Fruit fly (Drosophila melanogaster) whole organism, wandering third instar larva: ENCODE measurements around the gene CG15814.

Source experiments
- Abd-B ChIP-seq: fragments of >200 bp; optimal IDR thresholded peaks from 2 replicates; lab custom pipeline; 2017; ENCODE audit warnings: missing biosample characterization, missing genetic modification characterization
- CG32264 ChIP-seq: fragments of 200-800 bp; sonication (Bioruptor generic); optimal IDR thresholded peaks from 2 replicates; lab custom pipeline; 2016; ENCODE audit warnings: missing biosample characterization, missing genetic modification characterization
- CrebA ChIP-seq: fragments of 200-800 bp; sonication (Bioruptor generic); optimal IDR thresholded peaks from 2 replicates; lab custom pipeline; 2016; ENCODE audit warnings: missing biosample characterization, mild to moderate bottlenecking, missing genetic modification characterization, borderline replicate concordance
- Dfd ChIP-seq: fragments of >200 bp; optimal IDR thresholded peaks from 2 replicates; lab custom pipeline; 2017; ENCODE audit warnings: missing biosample characterization, missing genetic modification characterization
- Dif ChIP-seq: fragments of 200-275, 200-300 bp; sonication (Bioruptor generic); optimal IDR thresholded peaks from 2 replicates; lab custom pipeline; 2018; ENCODE audit warnings: missing biosample characterization, missing genetic modification characterization; ENCODE audit not compliant: partially characterized antibody
- GATAd ChIP-seq: sonication (Bioruptor generic); optimal IDR thresholded peaks from 2 replicates; lab custom pipeline; 2016; ENCODE audit warnings: missing biosample characterization, missing genetic modification characterization
- HLH106 ChIP-seq: fragments of 200-800 bp; optimal IDR thresholded peaks from 3 replicates; lab custom pipeline; 2019; ENCODE audit warnings: missing biosample characterization, mild to moderate bottlenecking, missing genetic modification characterization, moderate library complexity
- Hnf4 ChIP-seq: fragments of 200-800 bp; sonication (Bioruptor generic); optimal IDR thresholded peaks from 2 replicates; lab custom pipeline; 2016; ENCODE audit warnings: missing biosample characterization, mild to moderate bottlenecking, missing genetic modification characterization
- Hr78 ChIP-seq: fragments of >200 bp; optimal IDR thresholded peaks from 2 replicates; lab custom pipeline; 2017; ENCODE audit warnings: missing biosample characterization, missing genetic modification characterization
- Hr83 ChIP-seq: fragments of 200-300 bp; sonication (Bioruptor generic); optimal IDR thresholded peaks from 2 replicates; lab custom pipeline; 2016; ENCODE audit warnings: missing biosample characterization, mild to moderate bottlenecking, missing genetic modification characterization, moderate library complexity; ENCODE audit not compliant: poor library complexity, severe bottlenecking
- Jra ChIP-seq: sonication (Bioruptor generic); optimal IDR thresholded peaks from 2 replicates; lab custom pipeline; 2016; ENCODE audit warnings: missing biosample characterization, missing genetic modification characterization
- Mio ChIP-seq: sonication (Bioruptor generic); optimal IDR thresholded peaks from 2 replicates; lab custom pipeline; 2016; ENCODE audit warnings: missing biosample characterization, missing genetic modification characterization
- Myc ChIP-seq: fragments of >200 bp; optimal IDR thresholded peaks from 2 replicates; lab custom pipeline; 2017
- N ChIP-seq: fragments of >200 bp; optimal IDR thresholded peaks from 2 replicates; lab custom pipeline; 2018; ENCODE audit warnings: missing biosample characterization, missing external identifiers, missing genetic modification characterization
- Rel ChIP-seq, 2 experiments: fragments of 200-800 bp; sonication (Bioruptor generic) in 1 of 2; optimal IDR thresholded peaks; 2 replicates in 1 of 2; 3 replicates in 1 of 2; lab custom pipeline; 2016 to 2019; ENCODE audit warnings: mild to moderate bottlenecking in 2 of 2, missing biosample characterization in 2 of 2, missing genetic modification characterization in 2 of 2, moderate library complexity in 1 of 2
- Sp1 ChIP-seq: fragments of 200-800 bp; sonication (Bioruptor generic); optimal IDR thresholded peaks from 3 replicates; lab custom pipeline; 2019; ENCODE audit warnings: missing biosample characterization, mild to moderate bottlenecking, missing genetic modification characterization, moderate library complexity
- br ChIP-seq: fragments of 200-800 bp; sonication (Bioruptor generic); optimal IDR thresholded peaks from 2 replicates; lab custom pipeline; 2016; ENCODE audit warnings: missing biosample characterization, missing genetic modification characterization
- brk ChIP-seq: fragments of 200-800 bp; sonication (Bioruptor generic); optimal IDR thresholded peaks from 2 replicates; lab custom pipeline; 2016; ENCODE audit warnings: missing biosample characterization, mild to moderate bottlenecking, missing genetic modification characterization
- dsf ChIP-seq: sonication (Bioruptor generic); optimal IDR thresholded peaks from 2 replicates; lab custom pipeline; 2016; ENCODE audit warnings: missing biosample characterization, missing genetic modification characterization, borderline replicate concordance
- ey ChIP-seq: fragments of 200-800 bp; sonication (Bioruptor generic); optimal IDR thresholded peaks from 2 replicates; lab custom pipeline; 2016; ENCODE audit warnings: missing biosample characterization, missing genetic modification characterization
- foxo ChIP-seq, 2 experiments: fragments of 200-800 bp; sonication (Bioruptor generic); optimal IDR thresholded peaks; 2 replicates in 1 of 2; 3 replicates in 1 of 2; lab custom pipeline; 2016 to 2017; ENCODE audit warnings: missing biosample characterization in 2 of 2, missing genetic modification characterization in 2 of 2
- fru ChIP-seq: fragments of 200-800 bp; sonication (Bioruptor generic); optimal IDR thresholded peaks from 3 replicates; lab custom pipeline; 2016; ENCODE audit warnings: missing biosample characterization, mild to moderate bottlenecking, missing genetic modification characterization
- h ChIP-seq: fragments of 200-800 bp; sonication (Bioruptor generic); optimal IDR thresholded peaks from 3 replicates; lab custom pipeline; 2016; ENCODE audit warnings: missing biosample characterization, mild to moderate bottlenecking, missing genetic modification characterization
- lola ChIP-seq: fragments of >200 bp; optimal IDR thresholded peaks from 2 replicates; lab custom pipeline; 2017; ENCODE audit warnings: missing biosample characterization, missing genetic modification characterization
- psq ChIP-seq: fragments of 200-800 bp; sonication (Bioruptor generic); optimal IDR thresholded peaks from 3 replicates; lab custom pipeline; 2017; ENCODE audit warnings: missing biosample characterization, mild to moderate bottlenecking, missing genetic modification characterization, moderate library complexity
- rgr ChIP-seq: fragments of 200-800 bp; sonication (Bioruptor generic); optimal IDR thresholded peaks from 3 replicates; lab custom pipeline; 2016; ENCODE audit warnings: missing biosample characterization, mild to moderate bottlenecking, missing genetic modification characterization
- sage ChIP-seq: fragments of 200-800 bp; sonication (Bioruptor generic); optimal IDR thresholded peaks from 2 replicates; lab custom pipeline; 2016; ENCODE audit warnings: missing biosample characterization, mild to moderate bottlenecking, missing genetic modification characterization
- sv ChIP-seq: fragments of 200-800 bp; sonication (Bioruptor generic); optimal IDR thresholded peaks from 3 replicates; lab custom pipeline; 2016; ENCODE audit warnings: missing biosample characterization, missing genetic modification characterization
- usp ChIP-seq: fragments of >200 bp; optimal IDR thresholded peaks from 2 replicates; lab custom pipeline; 2017; ENCODE audit warnings: missing biosample characterization, missing genetic modification characterization

Gene CG15814

DNA sequence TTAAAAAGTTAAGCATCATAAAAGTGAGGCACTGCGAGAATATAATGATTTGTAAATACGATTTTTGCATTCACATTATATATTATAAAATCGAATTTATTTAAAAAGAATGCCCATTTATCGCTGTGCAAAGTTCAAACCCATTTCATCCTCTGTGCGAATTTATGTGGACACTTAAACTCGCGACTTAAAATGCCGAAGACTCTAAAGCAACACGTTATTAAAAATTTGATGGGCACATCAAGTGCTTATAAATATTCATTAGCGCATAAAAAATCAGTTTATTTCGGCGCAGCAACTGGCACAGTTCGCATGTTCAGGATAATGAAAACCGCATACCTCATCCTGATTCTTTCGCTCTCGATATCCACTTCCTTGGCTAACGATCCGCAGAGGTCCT, 37.7 kb upstream of the CG15814 start, which contains the start of gene CG6788:
Gene CG6788, plus strand, starts transcription at position 301 of the 400 bp plus-strand sequence.
- TF ChIP-seq dsf: no peak
- TF ChIP-seq Dif (GFP tag; lab: Kevin White, UChicago): no peak
- TF ChIP-seq rgr (GFP tag; lab: Kevin White, UChicago): no peak
- no peak for TF ChIP-seq N (GFP tag; lab: Kevin White, UChicago)
- no peak for TF ChIP-seq HLH106 (tag; lab: Kevin White, UChicago)
- no peak for TF ChIP-seq CrebA
- no peak for TF ChIP-seq usp
- no peak for TF ChIP-seq foxo (GFP tag; optimal IDR thresholded peaks at IDR 0.05; lab: Kevin White, UChicago)
- TF ChIP-seq h (GFP tag; lab: Kevin White, UChicago): no peak
- TF ChIP-seq psq (GFP tag; lab: Kevin White, UChicago): no peak
- no peak for TF ChIP-seq Rel (GFP tag; optimal IDR thresholded peaks at IDR 0.05; lab: Kevin White, UChicago)
- TF ChIP-seq Rel (tag; optimal IDR thresholded peaks at IDR 0.05; lab: Kevin White, UChicago): no peak
- no peak for TF ChIP-seq Hr83 (GFP tag; lab: Kevin White, UChicago)
- no peak for TF ChIP-seq Hr78 (GFP tag; lab: Kevin White, UChicago)
- no peak for TF ChIP-seq Mio
- no peak for TF ChIP-seq lola (GFP tag; lab: Kevin White, UChicago)

DNA sequence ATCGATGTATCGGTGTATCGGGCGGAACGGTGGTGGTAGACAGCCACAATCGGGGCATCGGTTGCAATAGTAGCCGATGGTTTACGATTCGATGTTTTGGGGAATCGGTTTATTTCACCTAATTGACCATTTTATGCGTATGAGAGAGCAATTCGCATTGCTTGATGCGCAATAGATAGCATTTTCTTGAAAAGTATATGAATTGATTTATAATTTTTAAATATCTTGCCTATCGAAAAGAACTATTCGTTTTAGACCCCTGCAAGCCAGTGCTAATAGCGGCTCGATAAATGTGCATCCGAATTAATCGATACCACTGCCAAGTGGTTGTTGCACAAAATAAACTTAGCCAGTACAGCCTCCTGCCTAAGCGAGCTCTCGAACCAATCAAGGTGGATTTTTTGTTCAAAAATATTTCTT, 37.1 kb upstream of the CG15814 start, which contains the start of gene mnb:
Gene mnb, minus strand, starts transcription at position 15 of the 420 bp plus-strand sequence.
- no peak for TF ChIP-seq Hr83 (GFP tag; lab: Kevin White, UChicago)
- TF ChIP-seq foxo (GFP tag; optimal IDR thresholded peaks at IDR 0.05; lab: Kevin White, UChicago): peak in 1 of 2 experiments; percentile 45
- TF ChIP-seq ey (GFP tag; lab: Kevin White, UChicago): peak; percentile 14
- peak; percentile 14 for TF ChIP-seq Jra (GFP tag; lab: Kevin White, UChicago)
- TF ChIP-seq dsf: no peak
- no peak for TF ChIP-seq Rel (GFP tag; optimal IDR thresholded peaks at IDR 0.05; lab: Kevin White, UChicago)
- no peak for TF ChIP-seq Rel (tag; optimal IDR thresholded peaks at IDR 0.05; lab: Kevin White, UChicago)
- TF ChIP-seq Abd-B (GFP tag; lab: Kevin White, UChicago): no peak
- TF ChIP-seq Myc (lab: Kevin White, UChicago): peak; percentile 65
- TF ChIP-seq fru (GFP tag; lab: Kevin White, UChicago): no peak
- no peak for TF ChIP-seq usp
- peak; percentile 33 for TF ChIP-seq HLH106 (tag; lab: Kevin White, UChicago)
- peak; percentile 63 for TF ChIP-seq Hnf4

DNA sequence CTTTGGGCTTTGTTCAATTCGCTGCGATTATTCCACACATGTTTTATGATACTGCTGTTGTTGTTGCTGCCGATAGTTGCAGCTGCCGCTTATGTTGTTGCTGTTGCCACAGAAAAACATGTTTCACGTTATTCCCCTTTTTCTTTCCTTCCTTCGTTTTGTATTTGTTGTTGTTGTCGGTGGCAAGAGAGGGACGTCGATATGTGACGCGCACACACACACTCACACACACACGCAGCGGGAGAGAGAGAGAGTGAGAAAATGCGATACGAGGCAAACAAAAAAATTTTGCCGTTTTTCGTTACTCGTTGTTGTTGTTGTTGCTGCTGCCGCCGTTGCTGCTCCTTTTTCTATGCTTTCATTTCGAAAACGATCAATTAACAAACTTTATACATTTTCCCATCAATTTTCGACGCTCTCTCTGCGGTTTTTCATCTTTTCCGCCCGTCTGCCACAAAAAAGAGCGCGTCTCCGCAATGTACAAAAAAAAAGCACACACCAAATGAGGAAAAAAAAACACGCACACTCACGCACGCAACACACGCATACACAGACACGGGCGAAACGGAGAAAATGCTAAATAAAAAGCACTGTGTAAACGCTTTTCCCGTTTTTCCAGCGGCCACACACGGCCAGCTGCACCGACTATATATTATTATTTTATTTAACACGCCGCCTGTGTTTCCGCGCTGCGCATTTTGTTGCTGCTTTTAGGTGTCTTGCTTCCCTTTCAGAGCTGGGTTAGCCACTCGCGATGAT, 36.5 kb upstream of the CG15814 start:
- no peak for TF ChIP-seq Hnf4
- peak; percentile 56 for TF ChIP-seq brk
- TF ChIP-seq Dif (GFP tag; lab: Kevin White, UChicago): no peak
- no peak for TF ChIP-seq fru (GFP tag; lab: Kevin White, UChicago)
- peak; percentile 69 for TF ChIP-seq psq (GFP tag; lab: Kevin White, UChicago)
- peak; percentile 44 for TF ChIP-seq br (GFP tag; lab: Kevin White, UChicago)
- TF ChIP-seq HLH106 (tag; lab: Kevin White, UChicago): peak; percentile 24
- TF ChIP-seq Rel (GFP tag; optimal IDR thresholded peaks at IDR 0.05; lab: Kevin White, UChicago): no peak
- TF ChIP-seq Rel (tag; optimal IDR thresholded peaks at IDR 0.05; lab: Kevin White, UChicago): peak; percentile 99
- TF ChIP-seq Mio: no peak
- peak; percentile 38 for TF ChIP-seq Sp1 (GFP tag; lab: Kevin White, UChicago)
- peak; percentile 28 for TF ChIP-seq h (GFP tag; lab: Kevin White, UChicago)
- peak; percentile 1 for TF ChIP-seq sv (GFP tag; lab: Kevin White, UChicago)
- no peak for TF ChIP-seq GATAd
- no peak for TF ChIP-seq CG32264
- TF ChIP-seq Hr83 (GFP tag; lab: Kevin White, UChicago): no peak
- TF ChIP-seq Dfd (GFP tag; lab: Kevin White, UChicago): peak; percentile 46
- TF ChIP-seq ey (GFP tag; lab: Kevin White, UChicago): peak; percentile 1
- TF ChIP-seq, all 38 proteins: peak for 10

DNA sequence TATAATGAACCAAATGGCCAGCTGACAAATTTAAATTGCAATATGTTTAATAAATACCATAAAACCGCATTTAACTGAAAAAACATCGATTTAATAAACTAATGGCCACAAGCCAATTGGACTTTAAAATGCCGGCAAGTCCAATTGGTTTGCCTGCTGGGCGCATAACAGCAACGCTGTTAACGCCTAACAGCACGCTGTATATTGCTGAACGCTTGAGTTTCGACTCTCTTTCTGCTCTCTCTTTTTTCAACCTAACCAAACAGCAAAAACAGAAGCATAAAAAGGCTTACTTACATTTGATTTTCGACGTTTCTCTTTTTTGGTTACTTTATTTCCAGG, 35.9 kb upstream of the CG15814 start:
- no peak for TF ChIP-seq sage (GFP tag; lab: Kevin White, UChicago)
- no peak for TF ChIP-seq Dfd (GFP tag; lab: Kevin White, UChicago)

DNA sequence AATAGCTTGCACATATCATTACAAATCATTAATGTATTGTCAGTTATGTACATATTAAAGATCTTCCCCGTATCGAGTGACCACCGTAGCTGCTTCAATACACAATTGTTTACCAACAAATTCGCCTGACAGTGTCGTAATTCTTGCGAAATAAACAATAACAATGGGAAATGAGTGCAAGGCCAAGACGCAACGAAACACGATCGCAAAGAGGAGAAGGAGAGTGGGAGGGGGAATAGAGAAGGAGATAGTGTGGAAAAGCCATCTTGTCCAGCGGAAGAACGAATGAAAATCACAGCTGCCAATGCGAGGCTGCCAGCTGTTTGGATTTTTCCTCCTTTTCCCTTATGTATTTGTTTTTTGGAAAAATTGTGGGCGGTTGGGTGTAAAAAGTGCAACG, 35.2 kb upstream of the CG15814 start:
- no peak for TF ChIP-seq h (GFP tag; lab: Kevin White, UChicago)
- peak; percentile 13 for TF ChIP-seq psq (GFP tag; lab: Kevin White, UChicago)
